Fruit fly (Drosophila melanogaster) whole organism, embryonic: ENCODE data around the gene Nasp.

Experiments used
- Awh ChIP-seq: fragments of 200-800 bp; sonication (Bioruptor generic); IDR thresholded peaks from 2 replicates; pipeline ENCODE4, ENCODE4 v1.3.6; 2022; ENCODE audit warnings: missing biosample characterization, missing genetic modification characterization
- CG10654 ChIP-seq: fragments of 200-800 bp; sonication (Bioruptor generic); optimal IDR thresholded peaks from 2 replicates; lab custom pipeline; 2016; ENCODE audit warnings: missing biosample characterization, missing genetic modification characterization
- CG12104 ChIP-seq: fragments of 200-800 bp; sonication (Bioruptor generic); optimal IDR thresholded peaks from 3 replicates; lab custom pipeline; 2016; ENCODE audit warnings: missing biosample characterization, missing genetic modification characterization
- CG12942 ChIP-seq: fragments of 200-800 bp; sonication (Bioruptor generic); optimal IDR thresholded peaks from 3 replicates; lab custom pipeline; 2016; ENCODE audit warnings: missing biosample characterization, missing genetic modification characterization
- CG14441 ChIP-seq: fragments of 200-800 bp; sonication (Bioruptor generic); IDR thresholded peaks from 2 replicates; pipeline ENCODE4 v1.3.6; 2022; ENCODE audit warnings: missing biosample characterization, missing genetic modification characterization
- CG14965 ChIP-seq: fragments of 200-800 bp; sonication (Bioruptor generic); optimal IDR thresholded peaks from 2 replicates; lab custom pipeline; 2016; ENCODE audit warnings: missing biosample characterization, missing genetic modification characterization, borderline replicate concordance
- CG15514 ChIP-seq: fragments of 200-800 bp; sonication (Bioruptor generic); optimal IDR thresholded peaks from 3 replicates; lab custom pipeline; 2017; ENCODE audit warnings: missing biosample characterization, missing genetic modification characterization, mild to moderate bottlenecking, moderate library complexity, missing genetic modification reagents
- CG16813 ChIP-seq: fragments of 200-800 bp; sonication (Bioruptor generic); IDR thresholded peaks from 3 replicates; pipeline ENCODE4 v1.3.6; 2022; ENCODE audit warnings: missing biosample characterization, missing genetic modification characterization; ENCODE audit not compliant: partially characterized antibody
- CG17385 ChIP-seq: fragments of 200-800 bp; sonication (Bioruptor generic); optimal IDR thresholded peaks from 3 replicates; lab custom pipeline; 2018; ENCODE audit warnings: missing biosample characterization, mild to moderate bottlenecking, missing genetic modification characterization
- CG18262 ChIP-seq: fragments of 200-800 bp; optimal IDR thresholded peaks from 3 replicates; lab custom pipeline; 2019; ENCODE audit warnings: missing biosample characterization, mild to moderate bottlenecking, missing genetic modification characterization, moderate library complexity
- CG32767 ChIP-seq: fragments of 200-800 bp; sonication (Bioruptor generic); IDR thresholded peaks from 2 replicates; pipeline ENCODE4 v1.3.6; 2022; ENCODE audit warnings: missing biosample characterization, missing genetic modification characterization
- CG34224 ChIP-seq: fragments of 200-800 bp; sonication (Bioruptor generic); IDR thresholded peaks from 3 replicates; pipeline ENCODE4 v1.3.6; 2022; ENCODE audit warnings: missing biosample characterization, missing genetic modification characterization; ENCODE audit not compliant: partially characterized antibody
- CG3847 ChIP-seq: fragments of 200-800 bp; sonication (Bioruptor generic); IDR thresholded peaks from 2 replicates; pipeline ENCODE4 v1.3.6; 2022; ENCODE audit warnings: missing biosample characterization, missing genetic modification characterization
- CG5180 ChIP-seq: fragments of 200-800 bp; sonication (Bioruptor generic); optimal IDR thresholded peaks from 3 replicates; lab custom pipeline; 2017; ENCODE audit warnings: missing biosample characterization, missing genetic modification characterization, mild to moderate bottlenecking, moderate library complexity, missing genetic modification reagents
- CG6654 ChIP-seq: fragments of 200-800 bp; sonication (Bioruptor generic); optimal IDR thresholded peaks from 2 replicates; lab custom pipeline; 2017; ENCODE audit warnings: missing biosample characterization, mild to moderate bottlenecking, missing genetic modification characterization
- CG7271 ChIP-seq: fragments of 200-800 bp; sonication (Bioruptor generic); optimal IDR thresholded peaks from 2 replicates; lab custom pipeline; 2018; ENCODE audit warnings: missing biosample characterization, mild to moderate bottlenecking, missing genetic modification characterization, moderate library complexity
- CG9797 ChIP-seq: fragments of 200-800 bp; sonication (Bioruptor generic); optimal IDR thresholded peaks from 3 replicates; lab custom pipeline; 2018; ENCODE audit warnings: missing biosample characterization, mild to moderate bottlenecking, missing genetic modification characterization
- CG9817 ChIP-seq: fragments of 200-800 bp; sonication (Bioruptor generic); optimal IDR thresholded peaks from 2 replicates; lab custom pipeline; 2018; ENCODE audit warnings: missing biosample characterization, mild to moderate bottlenecking, missing genetic modification characterization, moderate library complexity
- Dfd ChIP-seq, 2 experiments: fragments of >200 bp; optimal IDR thresholded peaks; 2 replicates each; lab custom pipeline; 2017; ENCODE audit warnings: missing biosample characterization in 2 of 2, missing genetic modification characterization in 2 of 2
- Dll ChIP-seq: fragments of 200-800 bp; sonication (Bioruptor generic); IDR thresholded peaks from 4 replicates; pipeline ENCODE4 v1.3.6; 2022; ENCODE audit warnings: missing biosample characterization, missing genetic modification characterization; ENCODE audit not compliant: partially characterized antibody
- Gsc ChIP-seq: fragments of 200-800 bp; sonication (Bioruptor generic); IDR thresholded peaks from 2 replicates; pipeline ENCODE4 v1.3.6; 2022; ENCODE audit warnings: missing biosample characterization, missing genetic modification characterization
- Hand ChIP-seq: fragments of 200-800 bp; sonication (Bioruptor generic); optimal IDR thresholded peaks from 2 replicates; lab custom pipeline; 2017; ENCODE audit warnings: mild to moderate bottlenecking, missing biosample characterization, missing genetic modification reagents, missing genetic modification characterization
- Hr3 ChIP-seq: fragments of 200-800 bp; sonication (Bioruptor generic); optimal IDR thresholded peaks from 3 replicates; lab custom pipeline; 2016; ENCODE audit warnings: missing biosample characterization, missing genetic modification characterization
- MESR4 ChIP-seq: fragments of 200-800 bp; sonication (Bioruptor generic); optimal IDR thresholded peaks from 2 replicates; lab custom pipeline; 2018; ENCODE audit warnings: missing biosample characterization, mild to moderate bottlenecking, missing genetic modification characterization, moderate library complexity
- Sox102F ChIP-seq: fragments of 200-800 bp; sonication (Bioruptor generic); optimal IDR thresholded peaks from 2 replicates; lab custom pipeline; 2018; ENCODE audit warnings: missing biosample characterization, mild to moderate bottlenecking, missing genetic modification characterization, moderate library complexity
- Tbp ChIP-seq: fragments of >200 bp; optimal IDR thresholded peaks from 2 replicates; lab custom pipeline; 2018; ENCODE audit warnings: missing biosample characterization, missing genetic modification characterization
- Xrp1 ChIP-seq: fragments of 200-800 bp; sonication (Bioruptor generic); IDR thresholded peaks from 2 replicates; pipeline ENCODE4 v1.3.6; 2022; ENCODE audit warnings: missing biosample characterization, missing genetic modification characterization
- YL-1 ChIP-seq: fragments of 200-800 bp; sonication (Bioruptor generic); optimal IDR thresholded peaks from 3 replicates; lab custom pipeline; 2017; ENCODE audit warnings: missing biosample characterization, mild to moderate bottlenecking, missing genetic modification characterization
- abd-A ChIP-seq: fragments of 200-800 bp; sonication (Bioruptor generic); optimal IDR thresholded peaks from 3 replicates; lab custom pipeline; 2019; ENCODE audit warnings: missing biosample characterization, mild to moderate bottlenecking, missing genetic modification characterization, moderate library complexity
- ato ChIP-seq: fragments of 200-800 bp; sonication (Bioruptor generic); IDR thresholded peaks from 2 replicates; pipeline ENCODE4 v1.3.6; 2022; ENCODE audit warnings: missing biosample characterization, missing genetic modification characterization; ENCODE audit not compliant: partially characterized antibody
- bab2 ChIP-seq: fragments of 200-800 bp; sonication (Bioruptor generic); optimal IDR thresholded peaks from 2 replicates; lab custom pipeline; 2016; ENCODE audit warnings: missing biosample characterization, missing genetic modification characterization
- cad ChIP-seq: fragments of >200 bp; optimal IDR thresholded peaks from 2 replicates; lab custom pipeline; 2017; ENCODE audit warnings: missing biosample characterization, missing genetic modification characterization
- chinmo ChIP-seq: fragments of 200-800 bp; sonication (Bioruptor generic); IDR thresholded peaks from 4 replicates; pipeline ENCODE4 v1.3.6; 2022; ENCODE audit warnings: missing biosample characterization, missing genetic modification characterization; ENCODE audit not compliant: partially characterized antibody
- dati ChIP-seq: fragments of 200-800 bp; sonication (Bioruptor generic); IDR thresholded peaks from 2 replicates; pipeline ENCODE4 v1.3.6; 2022; ENCODE audit warnings: missing biosample characterization, missing genetic modification characterization
- grau ChIP-seq: fragments of 200-800 bp; optimal IDR thresholded peaks from 3 replicates; lab custom pipeline; 2019; ENCODE audit warnings: missing biosample characterization, mild to moderate bottlenecking, missing genetic modification characterization, moderate library complexity
- inv ChIP-seq: fragments of 200-800 bp; sonication (Bioruptor generic); IDR thresholded peaks from 2 replicates; pipeline ENCODE4 v1.3.6; 2022; ENCODE audit warnings: missing biosample characterization, missing genetic modification characterization; ENCODE audit not compliant: partially characterized antibody
- jigr1 ChIP-seq: fragments of 200-800 bp; sonication (Bioruptor generic); IDR thresholded peaks from 3 replicates; pipeline ENCODE4 v1.3.6; 2022; ENCODE audit warnings: missing biosample characterization, missing genetic modification characterization
- pb ChIP-seq: fragments of 200-800 bp; sonication (Bioruptor generic); optimal IDR thresholded peaks from 3 replicates; lab custom pipeline; 2016; ENCODE audit warnings: missing biosample characterization, missing genetic modification characterization
- pfk ChIP-seq: fragments of 200-800 bp; sonication (Bioruptor generic); optimal IDR thresholded peaks from 2 replicates; lab custom pipeline; 2018; ENCODE audit warnings: missing biosample characterization, mild to moderate bottlenecking, missing genetic modification characterization, moderate library complexity
- pnt ChIP-seq: fragments of 200-800 bp; sonication (Bioruptor generic); optimal IDR thresholded peaks from 3 replicates; lab custom pipeline; 2016; ENCODE audit warnings: missing biosample characterization, missing genetic modification characterization
- repo ChIP-seq: fragments of 200-800 bp; sonication (Bioruptor generic); optimal IDR thresholded peaks from 2 replicates; lab custom pipeline; 2016; ENCODE audit warnings: missing biosample characterization, missing genetic modification characterization
- sc ChIP-seq, 3 experiments: fragments of >200 bp in 2 of 3; fragments of 200-800 bp in 1 of 3; sonication (Bioruptor generic) in 1 of 3; optimal IDR thresholded peaks; 2 replicates in 2 of 3; 3 replicates in 1 of 3; lab custom pipeline; 2017; ENCODE audit warnings: mild to moderate bottlenecking in 1 of 3, missing biosample characterization in 1 of 3, missing genetic modification characterization in 1 of 3, missing genetic modification reagents in 1 of 3
- scrt ChIP-seq: fragments of 200-800 bp; sonication (Bioruptor generic); optimal IDR thresholded peaks from 2 replicates; lab custom pipeline; 2018; ENCODE audit warnings: missing biosample characterization, mild to moderate bottlenecking, missing genetic modification characterization, moderate library complexity
- so ChIP-seq: fragments of 200-800 bp; sonication (Bioruptor generic); IDR thresholded peaks from 3 replicates; pipeline ENCODE4 v1.3.6; 2022; ENCODE audit warnings: missing biosample characterization, missing genetic modification characterization
- sug ChIP-seq: fragments of 200-800 bp; optimal IDR thresholded peaks from 2 replicates; lab custom pipeline; 2019; ENCODE audit warnings: missing biosample characterization, mild to moderate bottlenecking, missing genetic modification characterization, moderate library complexity
- tgo ChIP-seq: fragments of 200-800 bp; sonication (Bioruptor generic); IDR thresholded peaks from 3 replicates; pipeline ENCODE4 v1.3.6; 2022; ENCODE audit warnings: missing biosample characterization, missing genetic modification characterization
- trem ChIP-seq: fragments of 200-800 bp; optimal IDR thresholded peaks from 3 replicates; lab custom pipeline; 2019; ENCODE audit warnings: missing biosample characterization, mild to moderate bottlenecking, missing genetic modification characterization, moderate library complexity
- twi ChIP-seq: fragments of 200-800 bp; optimal IDR thresholded peaks from 2 replicates; lab custom pipeline; 2019; ENCODE audit warnings: missing biosample characterization, mild to moderate bottlenecking, missing genetic modification characterization, moderate library complexity
- zfh2 ChIP-seq: fragments of 200-800 bp; sonication (Bioruptor generic); optimal IDR thresholded peaks from 2 replicates; lab custom pipeline; 2016; ENCODE audit warnings: missing biosample characterization, missing genetic modification characterization

Gene Nasp

dm6 chr3R:8801126-8801762 lies 53.6 kb downstream of the Nasp start, which contains the start of the genes Pif1A, Pif1B and CCT7 (continued):
- peak; percentile 5 for TF ChIP-seq repo (GFP tag; lab: Kevin White, UChicago)
- peak; percentile 90; the same call in 3 of the 4 replicates for TF ChIP-seq chinmo (GFP tag; lab: Robert Waterston, UW)
- TF ChIP-seq jigr1 (GFP tag; lab: Robert Waterston, UW), result no peak
- peak; percentile 93 for TF ChIP-seq CG16813
- TF ChIP-seq sc (optimal IDR thresholded peaks at IDR 0.05; lab: Kevin White, UChicago), result no peak
- no peak for TF ChIP-seq sc (GFP tag; optimal IDR thresholded peaks at IDR 0.05; lab: Kevin White, UChicago)
- TF ChIP-seq bab2 (GFP tag; lab: Kevin White, UChicago), result no peak
- no peak for TF ChIP-seq grau (tag; lab: Kevin White, UChicago)
- TF ChIP-seq Tbp, result no peak
- TF ChIP-seq inv (GFP tag; lab: Robert Waterston, UW), result peak; percentile 90
- TF ChIP-seq abd-A (tag; lab: Kevin White, UChicago), result peak; percentile 68
- no peak for TF ChIP-seq Gsc (GFP tag; lab: Robert Waterston, UW)
- TF ChIP-seq pnt (GFP tag; lab: Kevin White, UChicago), result no peak
- peak; percentile 66 for TF ChIP-seq MESR4 (GFP tag; lab: Kevin White, UChicago)
- TF ChIP-seq CG14441 (GFP tag; lab: Robert Waterston, UW), result no peak
- no peak for TF ChIP-seq CG7271 (tag; lab: Kevin White, UChicago)
- TF ChIP-seq CG3847, result no peak
- TF ChIP-seq CG34224, result peak; percentile 96
- peak; percentile 77 for TF ChIP-seq ato
- no peak for TF ChIP-seq CG10654 (GFP tag; lab: Kevin White, UChicago)
- TF ChIP-seq Awh (GFP tag; lab: Robert Waterston, UW), result no peak
- TF ChIP-seq so, result no peak
- TF ChIP-seq CG15514 (GFP tag; lab: Kevin White, UChicago), result peak; percentile 73
- TF ChIP-seq Dfd (GFP tag; optimal IDR thresholded peaks at IDR 0.05; lab: Kevin White, UChicago), result no peak
- no peak for TF ChIP-seq CG17385 (GFP tag; lab: Kevin White, UChicago)
- no peak for TF ChIP-seq pfk (GFP tag; lab: Kevin White, UChicago)
- TF ChIP-seq CG5180, result no peak
- TF ChIP-seq CG9797, result peak; percentile 80
- no peak for TF ChIP-seq dati (GFP tag; lab: Robert Waterston, UW)
- no peak for TF ChIP-seq pb (GFP tag; lab: Kevin White, UChicago)
- TF ChIP-seq tgo, result no peak
- peak; percentile 86 for TF ChIP-seq YL-1 (GFP tag; lab: Kevin White, UChicago)
- TF ChIP-seq cad (GFP tag; lab: Kevin White, UChicago), result no peak
- no peak for TF ChIP-seq CG14965 (GFP tag; lab: Kevin White, UChicago)
- TF ChIP-seq Dll (GFP tag; lab: Robert Waterston, UW), result peak; percentile 99
- TF ChIP-seq Xrp1, result peak; percentile 18; the same call in 1 of the 2 replicates
- TF ChIP-seq Hr3 (GFP tag; lab: Kevin White, UChicago), result no peak
- no peak for TF ChIP-seq CG12104 (GFP tag; lab: Kevin White, UChicago)
- no peak for TF ChIP-seq CG6654 (GFP tag; lab: Kevin White, UChicago)
- TF ChIP-seq CG12942 (GFP tag; lab: Kevin White, UChicago), result no peak
- no peak for TF ChIP-seq Hand
- TF ChIP-seq CG18262 (tag; lab: Kevin White, UChicago), result peak; percentile 26
- peak; percentile 83 for TF ChIP-seq trem
- TF ChIP-seq zfh2 (GFP tag; lab: Kevin White, UChicago), result no peak
- TF ChIP-seq sug, result no peak
- no peak for TF ChIP-seq scrt (GFP tag; lab: Kevin White, UChicago)
- no peak for TF ChIP-seq CG32767
- no peak for TF ChIP-seq CG9817 (tag; lab: Kevin White, UChicago)
- peak; percentile 7 for TF ChIP-seq twi
- TF ChIP-seq Sox102F (GFP tag; lab: Kevin White, UChicago), result no peak
